Fruit fly (Drosophila melanogaster): Measurements from ENCODE around the gene CG18508.

Gene CG18508

DNA sequence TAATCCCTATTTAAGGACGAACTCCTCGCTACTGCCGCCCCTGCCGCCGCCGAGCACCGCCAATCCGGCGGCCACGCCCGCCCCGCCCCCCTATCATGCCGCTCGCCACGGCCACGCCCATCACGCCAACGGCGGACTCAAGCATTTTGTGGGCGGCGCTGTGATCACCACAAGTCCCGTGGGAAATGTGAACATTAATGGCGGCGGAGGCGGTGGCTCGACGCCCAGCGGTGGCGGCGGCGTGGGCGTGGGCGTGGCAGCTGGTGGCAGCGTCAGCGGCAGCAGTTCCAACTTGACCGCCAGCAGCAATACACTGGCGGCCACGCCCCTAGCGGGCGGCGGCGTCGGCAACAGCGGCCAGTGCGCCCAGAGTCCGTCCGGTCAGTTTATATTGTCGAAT is 41.0 kb downstream of the CG18508 start:
- TF ChIP-seq CG10348 (GFP tag; IDR thresholded peaks at IDR 0.05) (no peak), CG13204 (GFP tag; optimal IDR thresholded peaks at IDR 0.05) (no peak), CG8301 (tag; optimal IDR thresholded peaks at IDR 0.05) (no peak), CG34367 (tag; optimal IDR thresholded peaks at IDR 0.05) (no peak), Pif1B (GFP tag; optimal IDR thresholded peaks at IDR 0.05) (no peak)

DNA sequence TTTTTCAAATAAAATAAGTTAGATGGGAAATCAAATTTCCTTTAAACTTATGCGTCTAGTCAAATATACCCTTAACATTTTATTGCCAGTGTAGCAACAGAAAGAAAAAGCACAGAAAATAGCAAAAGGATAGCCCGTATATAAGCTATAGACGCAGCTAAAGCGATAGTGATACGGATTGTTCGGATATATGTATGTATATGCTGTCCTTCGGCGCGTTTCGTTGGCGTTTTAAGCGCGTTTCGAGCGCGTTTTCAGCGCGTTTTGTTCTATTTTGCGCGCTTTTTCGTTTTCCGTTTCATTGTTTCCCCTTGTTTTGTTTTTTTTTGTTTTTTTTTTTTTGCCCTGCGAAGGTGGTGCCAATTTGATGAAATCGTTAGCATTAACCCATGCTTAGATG is 45.4 kb downstream of the CG18508 start:
- TF ChIP-seq CG8301 (tag; optimal IDR thresholded peaks at IDR 0.05) = no peak
- no peak for TF ChIP-seq rn (GFP tag; IDR thresholded peaks at IDR 0.05)
- TF ChIP-seq Pif1B (GFP tag; optimal IDR thresholded peaks at IDR 0.05) = no peak
- TF ChIP-seq gl (tag; optimal IDR thresholded peaks at IDR 0.05) = no peak
- no peak for TF ChIP-seq CG32121 (GFP tag; IDR thresholded peaks at IDR 0.05)
- TF ChIP-seq CG17806 (tag; optimal IDR thresholded peaks at IDR 0.05) = no peak
- TF ChIP-seq CG12605 (GFP tag; IDR thresholded peaks at IDR 0.05) = no peak
- TF ChIP-seq Ets98B (GFP tag; IDR thresholded peaks at IDR 0.05) = no peak
- no peak for TF ChIP-seq CG8159 (tag; optimal IDR thresholded peaks at IDR 0.05)
- no peak for TF ChIP-seq CG13204 (GFP tag; optimal IDR thresholded peaks at IDR 0.05)

DNA sequence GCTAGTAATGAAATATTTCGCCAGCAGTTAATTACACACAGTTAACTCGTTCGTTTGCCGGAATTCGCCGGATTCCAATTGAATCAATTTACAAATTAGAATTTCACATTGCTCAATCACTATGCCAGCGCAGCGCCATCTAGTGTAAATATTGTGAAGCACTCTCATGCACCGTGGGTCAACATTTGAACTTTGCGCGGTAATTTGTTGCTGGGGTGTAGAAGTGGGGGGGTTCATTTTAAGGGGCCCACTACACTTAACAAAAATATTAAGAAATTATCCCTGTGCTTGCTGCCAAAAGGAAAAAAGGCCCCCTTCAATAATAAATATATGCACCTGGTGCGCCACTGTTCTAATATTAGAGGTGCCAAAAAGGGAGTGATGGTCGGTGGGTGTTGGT is 49.3 kb downstream of the CG18508 start:
- TF ChIP-seq CG34367 (tag; optimal IDR thresholded peaks at IDR 0.05) (no peak), gl (tag; optimal IDR thresholded peaks at IDR 0.05) (no peak)
